Worm (Caenorhabditis elegans) whole organism, mixed stage, embryonic: ENCODE measurements around the gene C50E3.7.

Experiments
- M03D4.4 ChIP-seq: sonication (generic microtip); optimal IDR thresholded peaks from 2 replicates; lab custom pipeline; 2017; ENCODE audit warnings: mild to moderate bottlenecking, missing genetic modification characterization, missing compliant biosample characterization
- bed-3 ChIP-seq: fragments of 200-800 bp; sonication (Bioruptor generic); optimal IDR thresholded peaks from 3 replicates; lab custom pipeline; 2018; ENCODE audit warnings: mild to moderate bottlenecking, missing genetic modification characterization, moderate library complexity, missing compliant biosample characterization
- blmp-1 ChIP-seq: fragments of 150-350 bp; optimal IDR thresholded peaks from 2 replicates; lab custom pipeline; 2014; ENCODE audit warnings: missing biosample characterization, missing genetic modification characterization
- ceh-39 ChIP-seq: fragments of 150-350 bp; optimal IDR thresholded peaks from 2 replicates; lab custom pipeline; 2014; ENCODE audit warnings: missing biosample characterization, missing genetic modification characterization
- ceh-43 ChIP-seq: fragments of 200-800 bp; sonication (Bioruptor generic); optimal IDR thresholded peaks from 2 replicates; lab custom pipeline; 2018; ENCODE audit warnings: mild to moderate bottlenecking, missing genetic modification characterization, moderate library complexity, missing compliant biosample characterization
- ceh-83 ChIP-seq: fragments of 200-800 bp; sonication (Bioruptor generic); optimal IDR thresholded peaks from 2 replicates; lab custom pipeline; 2018; ENCODE audit warnings: mild to moderate bottlenecking, missing genetic modification characterization, missing compliant biosample characterization
- ces-1 ChIP-seq: fragments of 150-350 bp; optimal IDR thresholded peaks from 2 replicates; lab custom pipeline; 2014; ENCODE audit warnings: missing biosample characterization, missing genetic modification reagents, missing genetic modification characterization
- cnd-1 ChIP-seq: fragments of 200-800 bp; sonication (Bioruptor generic); optimal IDR thresholded peaks from 2 replicates; lab custom pipeline; 2018; ENCODE audit warnings: mild to moderate bottlenecking, missing genetic modification characterization, missing compliant biosample characterization
- drap-1 ChIP-seq: fragments of 200-800 bp; sonication (Bioruptor generic); optimal IDR thresholded peaks from 3 replicates; lab custom pipeline; 2018; ENCODE audit warnings: mild to moderate bottlenecking, missing genetic modification characterization, missing compliant biosample characterization
- elt-1 ChIP-seq: sonication (generic microtip); optimal IDR thresholded peaks from 2 replicates; lab custom pipeline; 2017; ENCODE audit warnings: missing genetic modification characterization, mild to moderate bottlenecking, missing compliant biosample characterization, antibody characterized with exemption, moderate library complexity, borderline replicate concordance; ENCODE audit not compliant: insufficient read depth
- elt-3 ChIP-seq: fragments of 150-350 bp; optimal IDR thresholded peaks from 2 replicates; lab custom pipeline; 2014; ENCODE audit warnings: missing biosample characterization, missing genetic modification characterization
- ham-2 ChIP-seq: fragments of 200-800 bp; sonication (Bioruptor generic); optimal IDR thresholded peaks from 2 replicates; lab custom pipeline; 2018; ENCODE audit warnings: mild to moderate bottlenecking, missing genetic modification characterization, missing compliant biosample characterization
- hlh-1 ChIP-seq: fragments of 150-350 bp; optimal IDR thresholded peaks from 2 replicates; lab custom pipeline; 2014; ENCODE audit warnings: missing biosample characterization, missing genetic modification reagents, missing genetic modification characterization
- lin-13 ChIP-seq: fragments of 150-350 bp; optimal IDR thresholded peaks from 2 replicates; lab custom pipeline; 2014; ENCODE audit warnings: missing biosample characterization, missing genetic modification characterization
- lin-32 ChIP-seq: fragments of 200-800 bp; sonication (Bioruptor generic); optimal IDR thresholded peaks from 2 replicates; lab custom pipeline; 2018; ENCODE audit warnings: mild to moderate bottlenecking, missing genetic modification characterization, missing compliant biosample characterization
- lsy-2 ChIP-seq: fragments of 150-350 bp; optimal IDR thresholded peaks from 2 replicates; lab custom pipeline; 2014; ENCODE audit warnings: missing biosample characterization, missing genetic modification characterization
- mab-5 ChIP-seq: fragments of 150-350 bp; optimal IDR thresholded peaks from 2 replicates; lab custom pipeline; 2014; ENCODE audit warnings: missing biosample characterization, missing genetic modification characterization
- mep-1 ChIP-seq: fragments of 150-350 bp; optimal IDR thresholded peaks from 2 replicates; lab custom pipeline; 2017; ENCODE audit warnings: missing biosample characterization, missing genetic modification reagents, missing genetic modification characterization, inconsistent platforms
- mls-2 ChIP-seq: sonication (generic microtip); optimal IDR thresholded peaks from 2 replicates; lab custom pipeline; 2016; ENCODE audit warnings: mild to moderate bottlenecking, missing genetic modification characterization, moderate library complexity, missing compliant biosample characterization
- nhr-2 ChIP-seq: fragments of 150-350 bp; optimal IDR thresholded peaks from 2 replicates; lab custom pipeline; 2014; ENCODE audit warnings: missing biosample characterization, missing genetic modification characterization
- nhr-237 ChIP-seq: fragments of 150-350 bp; optimal IDR thresholded peaks from 2 replicates; lab custom pipeline; 2014; ENCODE audit warnings: missing biosample characterization, missing genetic modification characterization
- nhr-28 ChIP-seq: fragments of 150-350 bp; optimal IDR thresholded peaks from 2 replicates; lab custom pipeline; 2014; ENCODE audit warnings: missing biosample characterization, missing genetic modification characterization
- nhr-76 ChIP-seq: sonication (generic microtip); optimal IDR thresholded peaks from 2 replicates; lab custom pipeline; 2017; ENCODE audit warnings: missing biosample characterization, missing genetic modification characterization
- pha-4 ChIP-seq: fragments of 150-350 bp; optimal IDR thresholded peaks from 2 replicates; lab custom pipeline; 2018; ENCODE audit warnings: missing biosample characterization, missing genetic modification reagents, missing genetic modification characterization
- sem-2 ChIP-seq: fragments of 200-800 bp; sonication (Bioruptor generic); optimal IDR thresholded peaks from 2 replicates; lab custom pipeline; 2018; ENCODE audit warnings: mild to moderate bottlenecking, missing genetic modification characterization, missing compliant biosample characterization
- snpc-4 ChIP-seq: fragments of 150-350 bp; optimal IDR thresholded peaks from 2 replicates; lab custom pipeline; 2014; ENCODE audit warnings: missing biosample characterization, missing genetic modification characterization
- sptf-1 ChIP-seq: sonication (generic microtip); optimal IDR thresholded peaks from 2 replicates; lab custom pipeline; 2017; ENCODE audit warnings: mild to moderate bottlenecking, missing genetic modification characterization, moderate library complexity, missing compliant biosample characterization
- tbx-8 ChIP-seq: fragments of 200-800 bp; sonication (Bioruptor generic); optimal IDR thresholded peaks from 2 replicates; lab custom pipeline; 2018; ENCODE audit warnings: mild to moderate bottlenecking, missing genetic modification characterization, moderate library complexity, missing compliant biosample characterization
- unc-39 ChIP-seq: fragments of 150-350 bp; optimal IDR thresholded peaks from 2 replicates; lab custom pipeline; 2014; ENCODE audit warnings: missing biosample characterization, missing genetic modification characterization
- unc-62 ChIP-seq: fragments of 150-350 bp; optimal IDR thresholded peaks from 2 replicates; lab custom pipeline; 2014; ENCODE audit warnings: missing biosample characterization, missing genetic modification reagents, missing genetic modification characterization
- zip-8 ChIP-seq: fragments of 150-350 bp; optimal IDR thresholded peaks from 2 replicates; lab custom pipeline; 2014; ENCODE audit warnings: missing biosample characterization, missing genetic modification characterization
- ztf-11 ChIP-seq: fragments of 150-350 bp; optimal IDR thresholded peaks from 2 replicates; lab custom pipeline; 2014; ENCODE audit warnings: missing biosample characterization, missing genetic modification characterization

The C50E3.7 gene

ce11 chrV:7598269-7598668 is at the start of gene C50E3.7:
Gene C50E3.7, minus strand, starts transcription at chrV:7598369.
- TF ChIP-seq sptf-1 = no peak
- TF ChIP-seq pha-4 (tag; lab: Kevin White, UChicago) = no peak
- no peak for TF ChIP-seq tbx-8 (GFP tag; lab: Kevin White, UChicago)
- TF ChIP-seq blmp-1 (tag; lab: Kevin White, UChicago) = no peak
- TF ChIP-seq nhr-2 (tag; lab: Kevin White, UChicago) = no peak
- TF ChIP-seq unc-62 (GFP tag; lab: Kevin White, UChicago) = no peak
- TF ChIP-seq sem-2 = no peak
- TF ChIP-seq elt-3 (tag; lab: Kevin White, UChicago) = no peak
- no peak for TF ChIP-seq bed-3 (GFP tag; lab: Kevin White, UChicago)
- TF ChIP-seq nhr-76 = no peak
- TF ChIP-seq ces-1 = no peak
- no peak for TF ChIP-seq ceh-39 (tag; lab: Kevin White, UChicago)
- no peak for TF ChIP-seq lin-32
- no peak for TF ChIP-seq hlh-1 (tag; lab: Kevin White, UChicago)

- TF ChIP-seq mls-2 (tag; lab: Kevin White, UChicago) = no peak
- TF ChIP-seq lsy-2 = no peak
- no peak for TF ChIP-seq nhr-237 (tag; lab: Kevin White, UChicago)
- no peak for TF ChIP-seq hlh-1 (tag; lab: Kevin White, UChicago)
- no peak for TF ChIP-seq ceh-43 (GFP tag; lab: Kevin White, UChicago)
- TF ChIP-seq ham-2 (GFP tag; lab: Kevin White, UChicago) = no peak
- TF ChIP-seq ceh-83 (GFP tag; lab: Kevin White, UChicago) = no peak
- TF ChIP-seq mep-1 = no peak
- TF ChIP-seq nhr-76 = no peak
- no peak for TF ChIP-seq elt-1 (tag; lab: Kevin White, UChicago)
- no peak for TF ChIP-seq M03D4.4 (tag; lab: Kevin White, UChicago)
- no peak for TF ChIP-seq drap-1 (GFP tag; lab: Kevin White, UChicago)
- no peak for TF ChIP-seq snpc-4 (tag; lab: Kevin White, UChicago)
- TF ChIP-seq tbx-8 (GFP tag; lab: Kevin White, UChicago) = no peak
- no peak for TF ChIP-seq zip-8
- no peak for TF ChIP-seq blmp-1 (tag; lab: Kevin White, UChicago)
- TF ChIP-seq nhr-28 = no peak
- TF ChIP-seq lin-32 = no peak
- no peak for TF ChIP-seq unc-39 (tag; lab: Kevin White, UChicago)
Observed at ce11 chrV:7647147-7647546, 49.0 kb upstream of the C50E3.7 start.

ce11 chrV:7645454-7645853 is 47.3 kb upstream of the C50E3.7 start, which contains the start of gene str-47:
Gene str-47, plus strand, starts transcription at chrV:7645754.
- TF ChIP-seq lsy-2 = no peak
- no peak for TF ChIP-seq unc-39 (tag; lab: Kevin White, UChicago)
- TF ChIP-seq lin-13 (tag; lab: Kevin White, UChicago) = no peak

ce11 chrV:7643416-7643815 is 45.2 kb upstream of the C50E3.7 start, which contains the start of gene F07C4.11:
Gene F07C4.11, minus strand, starts transcription at chrV:7643516.
- TF ChIP-seq unc-62 (GFP tag; lab: Kevin White, UChicago) (no peak), mep-1 (no peak), cnd-1 (tag; lab: Kevin White, UChicago) (no peak), bed-3 (GFP tag; lab: Kevin White, UChicago) (no peak), nhr-28 (no peak), lin-13 (tag; lab: Kevin White, UChicago) (no peak), mab-5 (tag; lab: Kevin White, UChicago) (no peak), zip-8 (no peak), M03D4.4 (tag; lab: Kevin White, UChicago) (no peak), hlh-1 (tag; lab: Kevin White, UChicago) (no peak), nhr-76 (no peak), elt-3 (tag; lab: Kevin White, UChicago) (no peak), sptf-1 (no peak), ztf-11 (no peak), lsy-2 (no peak), blmp-1 (tag; lab: Kevin White, UChicago) (no peak), nhr-237 (tag; lab: Kevin White, UChicago) (no peak)

ce11 chrV:7641718-7642117 is 43.5 kb upstream of the C50E3.7 start:
- TF ChIP-seq blmp-1 (tag; lab: Kevin White, UChicago) (no peak), ceh-43 (GFP tag; lab: Kevin White, UChicago) (no peak), unc-62 (GFP tag; lab: Kevin White, UChicago) (no peak)
- TF ChIP-seq, all 35 proteins: peak for 0
